1 fruit fly cellular context compared by ENCODE assay signal in genomic region chr3L:1578391-1578948, dm6.
TF ChIP-seq lines count a peak whose summit lies in the region.

No protein-coding gene starts in this region.

TF ChIP-seq in whole organism, embryonic, 481 proteins besides CTCF, POLR2A, EP300 and RAD21 (continued from another document):
- TF ChIP-seq Mad (GFP tag; optimal IDR thresholded peaks at IDR 0.05; lab: Kevin White, UChicago) (no peak), ab (GFP tag; optimal IDR thresholded peaks at IDR 0.05; lab: Kevin White, UChicago) (no peak), CG34422 (GFP tag; IDR thresholded peaks at IDR 0.05; lab: Robert Waterston, UW) (no peak), CG15073 (GFP tag; optimal IDR thresholded peaks at IDR 0.05; lab: Kevin White, UChicago) (no peak), CG17829 (tag; optimal IDR thresholded peaks at IDR 0.05; lab: Kevin White, UChicago) (no peak), ato (GFP tag; IDR thresholded peaks at IDR 0.05; lab: Robert Waterston, UW; ENCODE audit: partially characterized antibody) (no peak), sug (tag; optimal IDR thresholded peaks at IDR 0.05; lab: Kevin White, UChicago) (no peak), CG5180 (GFP tag; optimal IDR thresholded peaks at IDR 0.05; lab: Kevin White, UChicago) (peak; percentile 54), h (optimal IDR thresholded peaks at IDR 0.05; lab: Kevin White, UChicago) (no peak), CG7357 (GFP tag; IDR thresholded peaks at IDR 0.05; lab: Robert Waterston, UW) (no peak), pan (optimal IDR thresholded peaks at IDR 0.05; lab: Kevin White, UChicago) (no peak), pan (GFP tag; optimal IDR thresholded peaks at IDR 0.05 in 1 of 2, IDR thresholded peaks at IDR 0.05 in 1 of 2) (peak in 1 of 2 experiments; percentile 56), ara (GFP tag; IDR thresholded peaks at IDR 0.05; lab: Robert Waterston, UW) (no peak; the same call in 1 of the 2 replicates), jumu (GFP tag; optimal IDR thresholded peaks at IDR 0.05; lab: Kevin White, UChicago) (peak; percentile 23), ken (GFP tag; IDR thresholded peaks at IDR 0.05; lab: Robert Waterston, UW) (0 out of 3 replicates have a peak, but pooled peaks have one; percentile 38), CG14965 (GFP tag; optimal IDR thresholded peaks at IDR 0.05; lab: Kevin White, UChicago; ENCODE audit: borderline replicate concordance) (no peak), CG10654 (GFP tag; optimal IDR thresholded peaks at IDR 0.05; lab: Kevin White, UChicago) (peak; percentile 24), Side (GFP tag; optimal IDR thresholded peaks at IDR 0.05; lab: Kevin White, UChicago) (peak; percentile 13), CG30431 (GFP tag; optimal IDR thresholded peaks at IDR 0.05; lab: Kevin White, UChicago) (no peak), CG4328 (GFP tag; optimal IDR thresholded peaks at IDR 0.05; lab: Kevin White, UChicago) (peak; percentile 2), CG10321 (GFP tag; IDR thresholded peaks at IDR 0.05; lab: Robert Waterston, UW) (no peak), Rfx (GFP tag; IDR thresholded peaks at IDR 0.05; lab: Robert Waterston, UW) (peak; percentile 49), tx (GFP tag; optimal IDR thresholded peaks at IDR 0.05; lab: Kevin White, UChicago) (no peak), CG8388 (GFP tag; optimal IDR thresholded peaks at IDR 0.05; lab: Kevin White, UChicago) (no peak), CG10209 (GFP tag; optimal IDR thresholded peaks at IDR 0.05; lab: Kevin White, UChicago) (peak; percentile 15), CG14667 (GFP tag; IDR thresholded peaks at IDR 0.05; lab: Robert Waterston, UW) (no peak), CG6683 (GFP tag; optimal IDR thresholded peaks at IDR 0.05; lab: Kevin White, UChicago) (no peak), CG14441 (GFP tag; IDR thresholded peaks at IDR 0.05; lab: Robert Waterston, UW) (0 out of 2 replicates have a peak, but pooled peaks have one; percentile 22), fd96Cb (tag; optimal IDR thresholded peaks at IDR 0.05; lab: Kevin White, UChicago) (peak; percentile 41), CG30020 (tag; optimal IDR thresholded peaks at IDR 0.05; lab: Kevin White, UChicago) (no peak), wek (GFP tag; optimal IDR thresholded peaks at IDR 0.05; lab: Kevin White, UChicago) (no peak), sisA (GFP tag; IDR thresholded peaks at IDR 0.05; lab: Robert Waterston, UW) (peak; percentile 57; the same call in 1 of the 2 replicates), zen2 (GFP tag; IDR thresholded peaks at IDR 0.05; lab: Robert Waterston, UW; ENCODE audit: partially characterized antibody) (no peak), Atf6 (GFP tag; IDR thresholded peaks at IDR 0.05; lab: Robert Waterston, UW) (peak; percentile 61), C15 (GFP tag; IDR thresholded peaks at IDR 0.05; lab: Robert Waterston, UW) (no peak), CG3281 (GFP tag; optimal IDR thresholded peaks at IDR 0.05; lab: Kevin White, UChicago) (peak; percentile 56), CG17328 (GFP tag; IDR thresholded peaks at IDR 0.05; lab: Robert Waterston, UW) (no peak), CG6791 (GFP tag; IDR thresholded peaks at IDR 0.05; lab: Robert Waterston, UW; ENCODE audit: partially characterized antibody) (no peak), twi (tag; optimal IDR thresholded peaks at IDR 0.05; lab: Kevin White, UChicago) (no peak), BtbVII (GFP tag; optimal IDR thresholded peaks at IDR 0.05; lab: Kevin White, UChicago) (peak; percentile 69), Abd-B (GFP tag; optimal IDR thresholded peaks at IDR 0.05; lab: Kevin White, UChicago) (no peak), lola (GFP tag; optimal IDR thresholded peaks at IDR 0.05; lab: Kevin White, UChicago) (no peak), tio (GFP tag; optimal IDR thresholded peaks at IDR 0.05; lab: Kevin White, UChicago) (no peak), CG9215 (GFP tag; IDR thresholded peaks at IDR 0.05; lab: Robert Waterston, UW) (no peak), Gug (GFP tag; IDR thresholded peaks at IDR 0.05; lab: Robert Waterston, UW) (peak; percentile 36; the same call in 1 of the 4 replicates), schlank (tag; optimal IDR thresholded peaks at IDR 0.05; lab: Kevin White, UChicago) (no peak), CG18764 (GFP tag; optimal IDR thresholded peaks at IDR 0.05; lab: Kevin White, UChicago) (peak; percentile 14), CG3726 (GFP tag; IDR thresholded peaks at IDR 0.05; lab: Robert Waterston, UW) (no peak), Nf-YA (GFP tag; IDR thresholded peaks at IDR 0.05; lab: Robert Waterston, UW) (peak; percentile 36; the same call in 1 of the 2 replicates), CG12236 (GFP tag; optimal IDR thresholded peaks at IDR 0.05; lab: Kevin White, UChicago) (no peak), CG4820 (GFP tag; optimal IDR thresholded peaks at IDR 0.05; lab: Kevin White, UChicago) (peak; percentile 37), CG13894 (tag; optimal IDR thresholded peaks at IDR 0.05; lab: Kevin White, UChicago) (no peak), Vsx1 (GFP tag; optimal IDR thresholded peaks at IDR 0.05; lab: Kevin White, UChicago) (no peak), Dip3 (GFP tag; optimal IDR thresholded peaks at IDR 0.05; lab: Kevin White, UChicago) (no peak), gcm (GFP tag; optimal IDR thresholded peaks at IDR 0.05; lab: Kevin White, UChicago) (no peak), kay (GFP tag; optimal IDR thresholded peaks at IDR 0.05; lab: Kevin White, UChicago) (peak; percentile 25), insv (GFP tag; optimal IDR thresholded peaks at IDR 0.05; lab: Kevin White, UChicago) (no peak), Doc2 (GFP tag; IDR thresholded peaks at IDR 0.05; lab: Robert Waterston, UW) (no peak), Meics (GFP tag; optimal IDR thresholded peaks at IDR 0.05; lab: Kevin White, UChicago) (peak; percentile 49), pita (GFP tag; optimal IDR thresholded peaks at IDR 0.05; lab: Kevin White, UChicago) (no peak)
